Fruit fly (Drosophila melanogaster) whole organism, wandering third instar larva: ENCODE measurements around the gene CG31897.
A peak's percentile ranks its signal among the peaks of the same experiment; 100 is the strongest.

Source experiments
- Abd-B ChIP-seq: fragments of >200 bp; optimal IDR thresholded peaks from 2 replicates; lab custom pipeline; 2017; ENCODE audit warnings: missing biosample characterization, missing genetic modification characterization
- Dfd ChIP-seq: fragments of >200 bp; optimal IDR thresholded peaks from 2 replicates; lab custom pipeline; 2017; ENCODE audit warnings: missing biosample characterization, missing genetic modification characterization
- Sp1 ChIP-seq: fragments of 200-800 bp; sonication (Bioruptor generic); optimal IDR thresholded peaks from 3 replicates; lab custom pipeline; 2019; ENCODE audit warnings: missing biosample characterization, mild to moderate bottlenecking, missing genetic modification characterization, moderate library complexity
- dl ChIP-seq, 2 experiments: fragments of 175-275, 200-275 bp in 1 of 2; fragments of 200-275 bp in 1 of 2; sonication (Bioruptor generic); optimal IDR thresholded peaks; lab custom pipeline; 2018; ENCODE audit warnings: mild to moderate bottlenecking in 2 of 2, missing biosample characterization in 2 of 2, missing genetic modification characterization in 2 of 2, moderate library complexity in 2 of 2; ENCODE audit not compliant: partially characterized antibody in 2 of 2, insufficient read depth in 1 of 2
- foxo ChIP-seq, 2 experiments: fragments of 200-800 bp; sonication (Bioruptor generic); optimal IDR thresholded peaks; 2 replicates in 1 of 2; 3 replicates in 1 of 2; lab custom pipeline; 2016 to 2017; ENCODE audit warnings: missing biosample characterization in 2 of 2, missing genetic modification characterization in 2 of 2
- jim ChIP-seq: fragments of 175-275, 200-325 bp; sonication (Bioruptor generic); optimal IDR thresholded peaks from 2 replicates; lab custom pipeline; 2016; ENCODE audit warnings: missing biosample characterization, mild to moderate bottlenecking, missing genetic modification characterization
- lola ChIP-seq: fragments of >200 bp; optimal IDR thresholded peaks from 2 replicates; lab custom pipeline; 2017; ENCODE audit warnings: missing biosample characterization, missing genetic modification characterization
- tai ChIP-seq: sonication (Bioruptor generic); optimal IDR thresholded peaks from 2 replicates; lab custom pipeline; 2016; ENCODE audit warnings: missing biosample characterization, missing genetic modification characterization

- no peak for TF ChIP-seq dl (GFP tag; optimal IDR thresholded peaks at IDR 0.05; lab: Kevin White, UChicago; ENCODE audit: insufficient read depth in 1 of 2, partially characterized antibody in 2 of 2)
- no peak for TF ChIP-seq Abd-B
- TF ChIP-seq tai = no peak
- TF ChIP-seq lola (GFP tag; lab: Kevin White, UChicago) = no peak
- TF ChIP-seq foxo (GFP tag; optimal IDR thresholded peaks at IDR 0.05; lab: Kevin White, UChicago) = peak in 1 of 2 experiments; percentile 60
- peak; percentile 73 for TF ChIP-seq Sp1 (GFP tag; lab: Kevin White, UChicago)
- TF ChIP-seq Dfd = no peak
- TF ChIP-seq jim = peak; percentile 46
Measured at dm6 chr2L:8403286-8404270, 38.7 kb upstream of the CG31897 start, which contains the start of gene emb.
